Fruit fly (Drosophila melanogaster) Kc167 (cell line): Measurements from ENCODE around the gene Hr39.

Experiments used
- Myc ChIP-seq: fragments of >200 bp; optimal IDR thresholded peaks from 2 replicates; lab custom pipeline; 2017; ENCODE audit warnings: missing external identifiers
- h ChIP-seq: fragments of >200 bp; optimal IDR thresholded peaks from 3 replicates; lab custom pipeline; 2018; ENCODE audit warnings: missing external identifiers
- insv ChIP-seq: fragments of >200 bp; optimal IDR thresholded peaks from 3 replicates; lab custom pipeline; 2018; ENCODE audit warnings: missing external identifiers
- psq ChIP-seq: fragments of >200 bp; optimal IDR thresholded peaks from 2 replicates; lab custom pipeline; 2017; ENCODE audit warnings: missing external identifiers
- ttk ChIP-seq: sonication (Bioruptor generic); optimal IDR thresholded peaks from 2 replicates; lab custom pipeline; 2017; ENCODE audit warnings: missing external identifiers

DNA sequence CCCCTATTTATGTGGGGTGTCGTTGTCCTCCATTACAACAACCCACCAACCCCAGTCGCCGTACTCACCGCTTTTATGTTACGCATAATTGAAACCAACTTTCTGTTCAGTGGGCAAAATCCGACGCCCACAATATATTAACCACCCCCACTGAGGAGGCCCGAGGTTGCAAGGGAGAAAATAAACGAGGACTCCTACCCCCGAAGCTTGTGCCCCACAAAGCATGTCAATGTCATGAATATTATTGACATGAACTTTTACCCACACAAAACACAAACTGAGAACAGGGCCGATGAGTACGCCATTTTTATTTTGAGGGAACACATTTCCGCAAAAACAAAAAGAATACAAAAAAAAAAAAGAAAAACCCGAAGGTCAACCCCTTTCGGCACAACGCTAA, 10.9 kb downstream of the Hr39 start:
- TF ChIP-seq ttk = no peak
- no peak for TF ChIP-seq h
- TF ChIP-seq psq = no peak
- no peak for TF ChIP-seq Myc (lab: Kevin White, UChicago)
- TF ChIP-seq insv (lab: Kevin White, UChicago) = no peak
